Worm (Caenorhabditis elegans) whole organism, late embryonic: Measurements from ENCODE around the gene spr-2.

Source experiments
- C08G9.2 ChIP-seq: sonication (generic microtip); optimal IDR thresholded peaks from 2 replicates; lab custom pipeline; 2016; ENCODE audit warnings: mild to moderate bottlenecking, missing genetic modification characterization, moderate library complexity, missing compliant biosample characterization
- ceh-9 ChIP-seq: sonication (generic microtip); optimal IDR thresholded peaks from 2 replicates; lab custom pipeline; 2016; ENCODE audit warnings: mild to moderate bottlenecking, missing genetic modification characterization, inconsistent platforms, missing compliant biosample characterization
- elt-4 ChIP-seq: sonication (generic microtip); optimal IDR thresholded peaks from 2 replicates; lab custom pipeline; 2016; ENCODE audit warnings: missing genetic modification characterization, missing compliant biosample characterization
- fkh-6 ChIP-seq: sonication (generic microtip); optimal IDR thresholded peaks from 2 replicates; lab custom pipeline; 2016; ENCODE audit warnings: missing genetic modification characterization, missing compliant biosample characterization
- hlh-30 ChIP-seq: sonication (generic microtip); optimal IDR thresholded peaks from 2 replicates; lab custom pipeline; 2017; ENCODE audit warnings: antibody characterized with exemption, missing genetic modification characterization, missing compliant biosample characterization; ENCODE audit not compliant: insufficient read depth
- lim-6 ChIP-seq: sonication (generic microtip); optimal IDR thresholded peaks from 2 replicates; lab custom pipeline; 2016; ENCODE audit warnings: missing genetic modification characterization, missing compliant biosample characterization
- mec-3 ChIP-seq: sonication (generic microtip); optimal IDR thresholded peaks from 2 replicates; lab custom pipeline; 2016; ENCODE audit warnings: borderline replicate concordance, missing genetic modification characterization, missing compliant biosample characterization
- pag-3 ChIP-seq: sonication (generic microtip); optimal IDR thresholded peaks from 2 replicates; lab custom pipeline; 2016; ENCODE audit warnings: missing compliant biosample characterization, missing genetic modification characterization, borderline replicate concordance
- rnt-1 ChIP-seq: sonication (generic microtip); optimal IDR thresholded peaks from 2 replicates; lab custom pipeline; 2016; ENCODE audit warnings: missing genetic modification characterization, missing compliant biosample characterization
- tbx-2 ChIP-seq: sonication (generic microtip); optimal IDR thresholded peaks from 2 replicates; lab custom pipeline; 2016; ENCODE audit warnings: missing genetic modification characterization, missing compliant biosample characterization
- tbx-7 ChIP-seq: sonication (generic microtip); optimal IDR thresholded peaks from 2 replicates; lab custom pipeline; 2016; ENCODE audit warnings: missing genotype, missing genetic modification characterization, missing compliant biosample characterization
- unc-3 ChIP-seq, 2 experiments: fragments of 200-800 bp in 1 of 2; sonication (Bioruptor generic) in 1 of 2; sonication (generic microtip) in 1 of 2; conservative IDR thresholded peaks in 1 of 2; optimal IDR thresholded peaks in 1 of 2; 2 replicates each; pipeline versions ENCODE4 v1.3.6 to Lab custom; 2016 to 2022; ENCODE audit warnings: missing compliant biosample characterization in 2 of 2, missing genetic modification characterization in 2 of 2, missing genetic modification reagents in 1 of 2
- unc-86 ChIP-seq: sonication (generic microtip); optimal IDR thresholded peaks from 2 replicates; lab custom pipeline; 2016; ENCODE audit warnings: missing genetic modification characterization, missing compliant biosample characterization

ce11 chrIV:8929942-8930492 lies 38.8 kb downstream of the spr-2 start, which contains the start of the genes D1046.18 and slc-25A26:
- TF ChIP-seq fkh-6 (tag; lab: Kevin White, UChicago): no peak
- TF ChIP-seq C08G9.2 (tag; lab: Kevin White, UChicago): no peak
- no peak for TF ChIP-seq unc-3 (GFP tag; conservative IDR thresholded peaks at IDR 0.05; lab: Robert Waterston, UW)
- TF ChIP-seq unc-3 (tag; optimal IDR thresholded peaks at IDR 0.05; lab: Kevin White, UChicago): no peak
- no peak for TF ChIP-seq lim-6
- TF ChIP-seq mec-3 (tag; lab: Kevin White, UChicago): no peak
- TF ChIP-seq tbx-2 (tag; lab: Kevin White, UChicago): no peak
- no peak for TF ChIP-seq rnt-1 (tag; lab: Kevin White, UChicago)
- TF ChIP-seq pag-3 (tag; lab: Kevin White, UChicago): no peak
- TF ChIP-seq elt-4 (tag; lab: Kevin White, UChicago): no peak
- no peak for TF ChIP-seq unc-86 (tag; lab: Kevin White, UChicago)
- no peak for TF ChIP-seq ceh-9 (tag; lab: Kevin White, UChicago)
- no peak for TF ChIP-seq tbx-7
- TF ChIP-seq hlh-30 (tag; lab: Kevin White, UChicago): no peak
